Fruit fly (Drosophila melanogaster) whole organism, embryonic: ENCODE data around the gene Cog3.

Experiments used
- CG17912 ChIP-seq: fragments of 200-800 bp; sonication (Bioruptor generic); optimal IDR thresholded peaks from 2 replicates; lab custom pipeline; 2018; ENCODE audit warnings: missing biosample characterization, mild to moderate bottlenecking, missing genetic modification characterization
- CG32767 ChIP-seq: fragments of 200-800 bp; sonication (Bioruptor generic); IDR thresholded peaks from 2 replicates; pipeline ENCODE4 v1.3.6; 2022; ENCODE audit warnings: missing biosample characterization, missing genetic modification characterization
- CG6854 ChIP-seq: fragments of 200-800 bp; sonication (Bioruptor generic); optimal IDR thresholded peaks from 3 replicates; lab custom pipeline; 2017; ENCODE audit warnings: missing biosample characterization, mild to moderate bottlenecking, missing genetic modification characterization
- Drgx ChIP-seq: fragments of 200-800 bp; sonication (Bioruptor generic); IDR thresholded peaks from 2 replicates; pipeline ENCODE4 v1.3.6; 2022; ENCODE audit warnings: missing biosample characterization, missing genetic modification characterization
- Ets97D ChIP-seq: fragments of 200-800 bp; sonication (Bioruptor generic); optimal IDR thresholded peaks from 3 replicates; lab custom pipeline; 2016; ENCODE audit warnings: missing biosample characterization, missing genetic modification characterization
- bsh ChIP-seq, 2 experiments: fragments of 200-800 bp; sonication (Bioruptor generic); optimal IDR thresholded peaks; 2 replicates each; lab custom pipeline; 2017 to 2018; ENCODE audit warnings: mild to moderate bottlenecking in 2 of 2, missing biosample characterization in 2 of 2, missing genetic modification characterization in 2 of 2, moderate library complexity in 1 of 2
- fd102C ChIP-seq: fragments of 200-800 bp; sonication (Bioruptor generic); optimal IDR thresholded peaks from 2 replicates; lab custom pipeline; 2018; ENCODE audit warnings: missing biosample characterization, mild to moderate bottlenecking, missing genetic modification characterization, moderate library complexity
- kni ChIP-seq: fragments of 200-800 bp; sonication (Bioruptor generic); optimal IDR thresholded peaks from 3 replicates; lab custom pipeline; 2017; ENCODE audit warnings: mild to moderate bottlenecking, missing biosample characterization, missing genetic modification reagents, missing genetic modification characterization
- odd ChIP-seq: fragments of 200-800 bp; sonication (Bioruptor generic); optimal IDR thresholded peaks from 2 replicates; lab custom pipeline; 2017; ENCODE audit warnings: missing biosample characterization, mild to moderate bottlenecking, missing genetic modification characterization
- pan ChIP-seq, 4 experiments: fragments of >200 bp in 3 of 4; fragments of 200-800 bp in 1 of 4; sonication (Bioruptor generic) in 1 of 4; optimal IDR thresholded peaks in 3 of 4; IDR thresholded peaks in 1 of 4; 2 replicates each; pipeline versions ENCODE4 v1.3.6 to Lab custom; 2017 to 2022; ENCODE audit warnings: missing biosample characterization in 2 of 4, missing genetic modification characterization in 2 of 4, mixed read lengths in 1 of 4
- sug ChIP-seq: fragments of 200-800 bp; optimal IDR thresholded peaks from 2 replicates; lab custom pipeline; 2019; ENCODE audit warnings: missing biosample characterization, mild to moderate bottlenecking, missing genetic modification characterization, moderate library complexity
- toy ChIP-seq: fragments of 200-800 bp; sonication (Bioruptor generic); IDR thresholded peaks from 2 replicates; pipeline ENCODE4 v1.3.6; 2022; ENCODE audit warnings: missing biosample characterization, missing genetic modification characterization

- TF ChIP-seq odd (no peak), Drgx (GFP tag; lab: Robert Waterston, UW) (peak; percentile 80), toy (GFP tag; lab: Robert Waterston, UW) (no peak), CG32767 (GFP tag; lab: Robert Waterston, UW) (no peak), CG17912 (GFP tag; lab: Kevin White, UChicago) (no peak), sug (tag; lab: Kevin White, UChicago) (no peak), kni (no peak), Ets97D (GFP tag; lab: Kevin White, UChicago) (no peak), CG6854 (no peak), bsh (GFP tag; optimal IDR thresholded peaks at IDR 0.05; lab: Kevin White, UChicago) (no peak), fd102C (GFP tag; lab: Kevin White, UChicago) (no peak), pan (optimal IDR thresholded peaks at IDR 0.05; lab: Kevin White, UChicago) (no peak), pan (GFP tag; optimal IDR thresholded peaks at IDR 0.05 in 1 of 2, IDR thresholded peaks at IDR 0.05 in 1 of 2) (no peak)
These were observed 25.2 kb upstream of the Cog3 start for dm6 chr2L:3482037-3482436.
